Fruit fly (Drosophila melanogaster) whole organism, prepupa: ENCODE data around the gene Jon99Cii.

Source experiments
- Blimp-1 ChIP-seq: fragments of 200-800 bp; sonication (Bioruptor generic); optimal IDR thresholded peaks from 3 replicates; lab custom pipeline; 2017; ENCODE audit warnings: missing biosample characterization, missing genetic modification characterization, mild to moderate bottlenecking, moderate library complexity, missing genetic modification reagents
- CG10631 ChIP-seq: fragments of 200-800 bp; sonication (Bioruptor generic); optimal IDR thresholded peaks from 2 replicates; lab custom pipeline; 2016; ENCODE audit warnings: missing biosample characterization, missing genetic modification characterization
- CG10669 ChIP-seq: fragments of 200-800 bp; sonication (Bioruptor generic); optimal IDR thresholded peaks from 3 replicates; lab custom pipeline; 2018; ENCODE audit warnings: missing biosample characterization, mild to moderate bottlenecking, missing genetic modification characterization, moderate library complexity
- CG11294 ChIP-seq: fragments of 200-800 bp; sonication (Bioruptor generic); IDR thresholded peaks from 2 replicates; pipeline ENCODE4 v1.3.6; 2022; ENCODE audit warnings: missing biosample characterization, missing genetic modification characterization
- CG11902 ChIP-seq: fragments of 200-800 bp; sonication (Bioruptor generic); optimal IDR thresholded peaks from 3 replicates; lab custom pipeline; 2016; ENCODE audit warnings: missing biosample characterization, missing genetic modification characterization
- CG15336 ChIP-seq: fragments of 200-800 bp; sonication (Bioruptor generic); IDR thresholded peaks from 2 replicates; pipeline ENCODE4 v1.3.6; 2022; ENCODE audit warnings: missing biosample characterization, missing genetic modification characterization
- CG1621 ChIP-seq: fragments of 200-800 bp; sonication (Bioruptor generic); optimal IDR thresholded peaks from 3 replicates; lab custom pipeline; 2018; ENCODE audit warnings: missing biosample characterization, mild to moderate bottlenecking, missing genetic modification characterization
- CG3032 ChIP-seq: fragments of 200-800 bp; optimal IDR thresholded peaks from 2 replicates; lab custom pipeline; 2019; ENCODE audit warnings: missing biosample characterization, mild to moderate bottlenecking, missing genetic modification characterization, moderate library complexity
- CG31627 ChIP-seq: fragments of 200-800 bp; sonication (Bioruptor generic); optimal IDR thresholded peaks from 3 replicates; lab custom pipeline; 2016; ENCODE audit warnings: missing biosample characterization, missing genetic modification characterization
- CG32006 ChIP-seq: fragments of 200-800 bp; sonication (Bioruptor generic); optimal IDR thresholded peaks from 3 replicates; lab custom pipeline; 2017; ENCODE audit warnings: missing biosample characterization, mild to moderate bottlenecking, missing genetic modification characterization
- CG34406 ChIP-seq: fragments of 200-800 bp; sonication (Bioruptor generic); optimal IDR thresholded peaks from 3 replicates; lab custom pipeline; 2016; ENCODE audit warnings: missing biosample characterization, missing genetic modification characterization
- CG3919 ChIP-seq: fragments of 200-800 bp; sonication (Bioruptor generic); optimal IDR thresholded peaks from 3 replicates; lab custom pipeline; 2016; ENCODE audit warnings: missing biosample characterization, missing genetic modification characterization
- CG4318 ChIP-seq: fragments of 200-800 bp; sonication (Bioruptor generic); optimal IDR thresholded peaks from 3 replicates; lab custom pipeline; 2017; ENCODE audit warnings: missing biosample characterization, mild to moderate bottlenecking, missing genetic modification characterization
- CG6792 ChIP-seq: fragments of 200-800 bp; sonication (Bioruptor generic); optimal IDR thresholded peaks from 3 replicates; lab custom pipeline; 2016; ENCODE audit warnings: missing biosample characterization, missing genetic modification characterization
- CG6808 ChIP-seq: fragments of 200-800 bp; sonication (Bioruptor generic); optimal IDR thresholded peaks from 3 replicates; lab custom pipeline; 2017; ENCODE audit warnings: missing biosample characterization, missing genetic modification characterization, mild to moderate bottlenecking, moderate library complexity, missing genetic modification reagents
- CG6854 ChIP-seq: fragments of 200-800 bp; sonication (Bioruptor generic); optimal IDR thresholded peaks from 2 replicates; lab custom pipeline; 2017; ENCODE audit warnings: missing biosample characterization, mild to moderate bottlenecking, missing genetic modification characterization
- CG7368 ChIP-seq: fragments of 200-800 bp; sonication (Bioruptor generic); optimal IDR thresholded peaks from 3 replicates; lab custom pipeline; 2016; ENCODE audit warnings: missing biosample characterization, missing genetic modification characterization
- CG8119 ChIP-seq: fragments of 200-800 bp; sonication (Bioruptor generic); IDR thresholded peaks from 3 replicates; pipeline ENCODE4 v1.3.6; 2022; ENCODE audit warnings: missing biosample characterization, missing genetic modification characterization
- CG8319 ChIP-seq: fragments of 200-800 bp; sonication (Bioruptor generic); optimal IDR thresholded peaks from 3 replicates; lab custom pipeline; 2016; ENCODE audit warnings: missing biosample characterization, missing genetic modification characterization
- CG8632 ChIP-seq: fragments of 200-800 bp; sonication (Bioruptor generic); optimal IDR thresholded peaks from 3 replicates; lab custom pipeline; 2016; ENCODE audit warnings: missing biosample characterization, missing genetic modification characterization
- Eip75B ChIP-seq: fragments of 200-800 bp; sonication (Bioruptor generic); optimal IDR thresholded peaks from 3 replicates; lab custom pipeline; 2016; ENCODE audit warnings: missing biosample characterization, missing genetic modification characterization
- Eip93F ChIP-seq: fragments of 200-800 bp; sonication (Bioruptor generic); optimal IDR thresholded peaks from 2 replicates; lab custom pipeline; 2016; ENCODE audit warnings: missing biosample characterization, mild to moderate bottlenecking, missing genetic modification characterization
- Ets21C ChIP-seq: fragments of 200-800 bp; sonication (Bioruptor generic); optimal IDR thresholded peaks from 3 replicates; lab custom pipeline; 2016; ENCODE audit warnings: missing biosample characterization, missing genetic modification characterization
- Gug ChIP-seq: fragments of 200-800 bp; sonication (Bioruptor generic); IDR thresholded peaks from 2 replicates; pipeline ENCODE4 v1.3.6; 2022; ENCODE audit warnings: missing biosample characterization, missing genetic modification characterization
- Hr39 ChIP-seq: fragments of 200-800 bp; sonication (Bioruptor generic); optimal IDR thresholded peaks from 2 replicates; lab custom pipeline; 2016; ENCODE audit warnings: missing biosample characterization, missing genetic modification characterization
- Hr4 ChIP-seq: fragments of 200-800 bp; sonication (Bioruptor generic); optimal IDR thresholded peaks from 3 replicates; lab custom pipeline; 2016; ENCODE audit warnings: missing biosample characterization, missing genetic modification characterization
- Lpt ChIP-seq: fragments of 200-800 bp; sonication (Bioruptor generic); optimal IDR thresholded peaks from 3 replicates; lab custom pipeline; 2016; ENCODE audit warnings: missing biosample characterization, missing genetic modification characterization
- Met ChIP-seq: fragments of 200-800 bp; sonication (Bioruptor generic); optimal IDR thresholded peaks from 3 replicates; lab custom pipeline; 2016; ENCODE audit warnings: missing biosample characterization, missing genetic modification characterization
- OdsH ChIP-seq: fragments of 200-800 bp; sonication (Bioruptor generic); optimal IDR thresholded peaks from 3 replicates; lab custom pipeline; 2016; ENCODE audit warnings: missing biosample characterization, missing genetic modification characterization
- Smox ChIP-seq: fragments of 200-800 bp; sonication (Bioruptor generic); optimal IDR thresholded peaks from 3 replicates; lab custom pipeline; 2016; ENCODE audit warnings: missing biosample characterization, missing genetic modification characterization
- Sox102F ChIP-seq: fragments of 200-800 bp; sonication (Bioruptor generic); optimal IDR thresholded peaks from 2 replicates; lab custom pipeline; 2016; ENCODE audit warnings: missing biosample characterization, mild to moderate bottlenecking, missing genetic modification characterization
- Sox14 ChIP-seq: fragments of 200-800 bp; sonication (Bioruptor generic); optimal IDR thresholded peaks from 3 replicates; lab custom pipeline; 2016; ENCODE audit warnings: missing biosample characterization, missing genetic modification characterization
- Sox15 ChIP-seq: fragments of 200-800 bp; sonication (Bioruptor generic); optimal IDR thresholded peaks from 3 replicates; lab custom pipeline; 2016; ENCODE audit warnings: missing biosample characterization, missing genetic modification characterization
- achi ChIP-seq: fragments of 200-800 bp; sonication (Bioruptor generic); optimal IDR thresholded peaks from 3 replicates; lab custom pipeline; 2016; ENCODE audit warnings: missing biosample characterization, missing genetic modification characterization
- acj6 ChIP-seq: fragments of 200-800 bp; sonication (Bioruptor generic); optimal IDR thresholded peaks from 3 replicates; lab custom pipeline; 2016; ENCODE audit warnings: missing biosample characterization, missing genetic modification characterization
- cyc ChIP-seq: fragments of 200-800 bp; sonication (Bioruptor generic); optimal IDR thresholded peaks from 3 replicates; lab custom pipeline; 2016; ENCODE audit warnings: missing biosample characterization, missing genetic modification characterization
- dsx ChIP-seq: fragments of 200-800 bp; optimal IDR thresholded peaks from 3 replicates; lab custom pipeline; 2019; ENCODE audit warnings: missing biosample characterization, mild to moderate bottlenecking, missing genetic modification characterization, moderate library complexity; ENCODE audit not compliant: poor library complexity, severe bottlenecking
- eg ChIP-seq: fragments of 200-800 bp; sonication (Bioruptor generic); IDR thresholded peaks from 3 replicates; pipeline ENCODE4 v1.3.6; 2022; ENCODE audit warnings: missing biosample characterization, missing genetic modification characterization
- esn ChIP-seq: fragments of 200-800 bp; sonication (Bioruptor generic); optimal IDR thresholded peaks from 2 replicates; lab custom pipeline; 2016; ENCODE audit warnings: missing biosample characterization, mild to moderate bottlenecking, missing genetic modification characterization, moderate library complexity
- fkh ChIP-seq: fragments of 200-800 bp; sonication (Bioruptor generic); optimal IDR thresholded peaks from 3 replicates; lab custom pipeline; 2017; ENCODE audit warnings: missing biosample characterization, mild to moderate bottlenecking, missing genetic modification characterization, moderate library complexity
- net ChIP-seq: fragments of 200-800 bp; sonication (Bioruptor generic); optimal IDR thresholded peaks from 3 replicates; lab custom pipeline; 2016; ENCODE audit warnings: missing biosample characterization, missing genetic modification characterization
- pdm3 ChIP-seq: fragments of 200-800 bp; sonication (Bioruptor generic); optimal IDR thresholded peaks from 3 replicates; lab custom pipeline; 2016; ENCODE audit warnings: missing biosample characterization, missing genetic modification characterization
- spab ChIP-seq: fragments of 200-800 bp; sonication (Bioruptor generic); optimal IDR thresholded peaks from 2 replicates; lab custom pipeline; 2017; ENCODE audit warnings: missing biosample characterization, mild to moderate bottlenecking, missing genetic modification characterization, missing genetic modification reagents
- ss ChIP-seq, 2 experiments: fragments of 200-800 bp; sonication (Bioruptor generic); optimal IDR thresholded peaks; 2 replicates in 1 of 2; 3 replicates in 1 of 2; lab custom pipeline; 2017 to 2018; ENCODE audit warnings: mild to moderate bottlenecking in 2 of 2, missing biosample characterization in 2 of 2, missing genetic modification characterization in 2 of 2, moderate library complexity in 1 of 2
- svp ChIP-seq: fragments of 200-800 bp; sonication (Bioruptor generic); peaks from one replicate; lab custom pipeline; 2016; ENCODE audit warnings: missing biosample characterization, missing genetic modification characterization
- topi ChIP-seq: fragments of 200-800 bp; sonication (Bioruptor generic); optimal IDR thresholded peaks from 3 replicates; lab custom pipeline; 2016; ENCODE audit warnings: missing biosample characterization, missing genetic modification characterization
- vri ChIP-seq: fragments of 200-800 bp; sonication (Bioruptor generic); optimal IDR thresholded peaks from 3 replicates; lab custom pipeline; 2016; ENCODE audit warnings: missing biosample characterization, mild to moderate bottlenecking, missing genetic modification characterization

Gene Jon99Cii

DNA sequence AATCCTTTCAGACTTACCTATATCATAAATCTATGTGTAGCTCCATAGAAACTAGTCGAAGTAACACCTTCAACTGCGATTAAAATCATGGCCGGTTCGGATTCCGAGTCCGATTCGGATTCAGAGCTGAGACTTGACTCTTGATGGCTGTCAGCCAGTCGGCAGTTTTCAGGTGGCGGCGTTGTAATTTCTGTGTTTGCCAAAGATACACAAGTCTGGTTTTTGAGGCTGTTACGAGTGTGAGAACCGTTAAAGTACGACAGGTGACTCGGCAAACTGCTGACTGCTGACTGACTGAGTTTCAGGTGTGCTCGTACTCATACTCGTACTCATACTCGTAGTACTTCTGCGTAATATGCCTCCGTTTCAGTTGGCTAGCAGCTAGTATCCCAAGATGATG, 33.2 kb downstream of the Jon99Cii start:
- no peak for TF ChIP-seq ss (GFP tag; optimal IDR thresholded peaks at IDR 0.05; lab: Kevin White, UChicago)
- peak; percentile 76 for TF ChIP-seq fkh (GFP tag; lab: Kevin White, UChicago)

DNA sequence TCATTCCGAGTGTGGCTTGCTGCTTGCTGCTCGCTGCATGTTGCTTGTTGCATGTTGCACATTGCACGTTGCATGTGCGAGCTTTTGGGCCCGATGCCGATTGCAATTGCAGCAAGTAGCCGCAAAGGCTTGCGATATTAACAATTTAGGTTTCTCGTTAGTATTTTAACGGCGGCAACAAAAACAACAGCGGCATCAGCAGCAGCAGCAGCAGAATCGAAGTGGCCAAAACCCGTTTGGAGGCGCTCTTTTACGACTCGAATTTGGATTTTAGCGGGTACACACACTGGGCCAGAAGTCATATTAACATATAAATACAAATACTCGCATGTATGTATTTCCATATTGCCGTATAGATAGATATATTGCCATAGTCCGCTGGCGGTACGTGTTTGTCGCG, 44.1 kb downstream of the Jon99Cii start:
- TF ChIP-seq ss (GFP tag; optimal IDR thresholded peaks at IDR 0.05; lab: Kevin White, UChicago) (peak in 1 of 2 experiments; percentile 22), vri (no peak)

DNA sequence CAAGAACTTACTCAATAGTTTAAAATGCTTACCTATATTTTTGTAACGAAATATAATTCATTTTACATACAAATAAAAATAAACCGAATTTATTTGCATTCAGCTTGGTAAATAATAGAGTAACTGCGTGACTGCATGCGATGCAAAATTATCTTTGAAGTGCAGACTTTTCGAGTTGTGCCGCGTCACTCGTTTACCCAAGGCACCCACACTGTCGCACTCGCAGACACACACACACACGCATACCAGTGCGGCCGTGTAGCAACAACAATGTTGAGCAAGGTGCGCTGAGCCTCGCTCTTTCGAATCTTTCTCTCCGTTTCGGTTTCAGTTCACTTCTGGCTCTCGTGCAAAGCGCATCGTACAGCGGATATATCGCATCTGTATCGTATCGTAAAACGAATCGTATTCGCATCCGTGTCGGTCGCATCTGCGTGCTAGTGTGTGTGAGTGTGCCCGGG, 47.7 kb downstream of the Jon99Cii start, which contains the start of gene CG31038:
Gene CG31038 (plus strand): TSS at position 327 of the 461 bp plus-strand sequence.
- TF ChIP-seq CG10631 (GFP tag; lab: Kevin White, UChicago) (peak; percentile 36), CG34406 (GFP tag; lab: Kevin White, UChicago) (peak; percentile 30), Sox14 (GFP tag; lab: Kevin White, UChicago) (peak; percentile 32), CG6808 (peak; percentile 55), spab (peak; percentile 28), CG6792 (GFP tag; lab: Kevin White, UChicago) (no peak), CG11294 (GFP tag; lab: Robert Waterston, UW) (no peak), CG10669 (GFP tag; lab: Kevin White, UChicago) (peak; percentile 51), Ets21C (GFP tag; lab: Kevin White, UChicago) (no peak), Hr4 (peak; percentile 63), Met (GFP tag; lab: Kevin White, UChicago) (peak; percentile 69), CG6854 (GFP tag; lab: Kevin White, UChicago) (peak; percentile 25), CG1621 (tag; lab: Kevin White, UChicago) (peak; percentile 40), CG32006 (GFP tag; lab: Kevin White, UChicago) (peak; percentile 63), CG8119 (peak; percentile 56; the same call in 1 of the 3 replicates), pdm3 (GFP tag; lab: Kevin White, UChicago) (peak; percentile 63), Eip75B (GFP tag; lab: Kevin White, UChicago) (peak; percentile 61), CG31627 (GFP tag; lab: Kevin White, UChicago) (peak; percentile 1), eg (GFP tag; lab: Robert Waterston, UW) (peak; percentile 70; the same call in 2 of the 3 replicates), topi (GFP tag; lab: Kevin White, UChicago) (peak; percentile 44), net (peak; percentile 60), CG8632 (peak; percentile 51), CG3032 (tag; lab: Kevin White, UChicago) (peak; percentile 22), dsx (peak; percentile 95), CG11902 (GFP tag; lab: Kevin White, UChicago) (no peak), cyc (GFP tag; lab: Kevin White, UChicago) (peak; percentile 30), ss (GFP tag; optimal IDR thresholded peaks at IDR 0.05; lab: Kevin White, UChicago) (peak; percentile 63 to 79), CG3919 (GFP tag; lab: Kevin White, UChicago) (peak; percentile 36), CG8319 (peak; percentile 19), vri (peak; percentile 48), CG7368 (GFP tag; lab: Kevin White, UChicago) (no peak), Lpt (GFP tag; lab: Kevin White, UChicago) (peak; percentile 67), acj6 (GFP tag; lab: Kevin White, UChicago) (peak; percentile 39), CG15336 (GFP tag; lab: Robert Waterston, UW) (peak; percentile 63; the same call in 1 of the 2 replicates), Blimp-1 (GFP tag; lab: Kevin White, UChicago) (peak; percentile 18), esn (GFP tag; lab: Kevin White, UChicago) (peak; percentile 68), svp (GFP tag; lab: Kevin White, UChicago) (peak; percentile 74), CG4318 (GFP tag; lab: Kevin White, UChicago) (no peak), Hr39 (peak; percentile 10), fkh (GFP tag; lab: Kevin White, UChicago) (peak; percentile 71), Smox (GFP tag; lab: Kevin White, UChicago) (peak; percentile 66), OdsH (GFP tag; lab: Kevin White, UChicago) (peak; percentile 54), achi (GFP tag; lab: Kevin White, UChicago) (peak; percentile 39), Sox15 (GFP tag; lab: Kevin White, UChicago) (no peak), Sox102F (peak; percentile 35), Eip93F (GFP tag; lab: Kevin White, UChicago) (no peak), Gug (GFP tag; lab: Robert Waterston, UW) (no peak)
